Worm (Caenorhabditis elegans): ENCODE results near the gene R04B3.3.

Gene R04B3.3

DNA sequence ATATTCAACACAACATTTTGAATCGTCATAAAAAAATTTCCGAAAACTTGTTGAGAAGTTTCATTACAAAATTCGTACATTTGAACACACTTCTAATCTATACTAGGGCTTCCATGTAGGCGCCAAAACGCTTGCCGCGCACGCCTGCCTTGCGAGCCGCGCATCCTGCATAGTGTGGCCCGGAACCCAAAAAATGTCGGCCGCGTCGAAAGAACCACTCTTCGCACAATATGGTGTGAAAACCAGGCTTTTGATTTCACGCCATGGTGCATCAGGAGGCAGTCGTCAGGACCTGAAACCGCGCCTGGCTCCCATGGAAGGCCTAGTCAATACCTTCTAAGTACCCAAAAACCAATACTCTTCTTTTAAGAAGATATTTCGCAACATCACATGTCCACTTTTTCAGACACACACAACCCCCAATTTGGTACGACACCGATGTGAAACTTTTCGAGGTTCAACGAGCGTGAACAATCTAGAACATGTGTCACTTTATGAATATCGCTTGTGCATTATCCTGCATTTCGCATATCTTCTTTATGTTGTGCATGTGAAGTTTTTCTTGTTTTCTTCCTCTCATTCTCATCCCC is 17.9 kb upstream of the R04B3.3 start:
- no peak for TF ChIP-seq nhr-76 (tag; optimal IDR thresholded peaks at IDR 0.05)
- no peak for TF ChIP-seq lin-15B (tag; optimal IDR thresholded peaks at IDR 0.05)
- TF ChIP-seq fkh-2 (tag; optimal IDR thresholded peaks at IDR 0.05) = no peak
- TF ChIP-seq daf-12 (tag; optimal IDR thresholded peaks at IDR 0.05) = no peak
- TF ChIP-seq nhr-25 (tag; optimal IDR thresholded peaks at IDR 0.05) = no peak
- no peak for TF ChIP-seq nhr-11 (tag; optimal IDR thresholded peaks at IDR 0.05)
- TF ChIP-seq nhr-77 (tag; optimal IDR thresholded peaks at IDR 0.05) = no peak
- no peak for TF ChIP-seq ztf-4 (tag; optimal IDR thresholded peaks at IDR 0.05)
- no peak for TF ChIP-seq egl-5 (tag; optimal IDR thresholded peaks at IDR 0.05)
- no peak for TF ChIP-seq ceh-16 (tag; optimal IDR thresholded peaks at IDR 0.05)
- TF ChIP-seq nhr-28 (tag; optimal IDR thresholded peaks at IDR 0.05) = no peak
- TF ChIP-seq sea-2 (GFP tag; optimal IDR thresholded peaks at IDR 0.05) = no peak
- TF ChIP-seq mdl-1 (tag; optimal IDR thresholded peaks at IDR 0.05) = no peak

DNA sequence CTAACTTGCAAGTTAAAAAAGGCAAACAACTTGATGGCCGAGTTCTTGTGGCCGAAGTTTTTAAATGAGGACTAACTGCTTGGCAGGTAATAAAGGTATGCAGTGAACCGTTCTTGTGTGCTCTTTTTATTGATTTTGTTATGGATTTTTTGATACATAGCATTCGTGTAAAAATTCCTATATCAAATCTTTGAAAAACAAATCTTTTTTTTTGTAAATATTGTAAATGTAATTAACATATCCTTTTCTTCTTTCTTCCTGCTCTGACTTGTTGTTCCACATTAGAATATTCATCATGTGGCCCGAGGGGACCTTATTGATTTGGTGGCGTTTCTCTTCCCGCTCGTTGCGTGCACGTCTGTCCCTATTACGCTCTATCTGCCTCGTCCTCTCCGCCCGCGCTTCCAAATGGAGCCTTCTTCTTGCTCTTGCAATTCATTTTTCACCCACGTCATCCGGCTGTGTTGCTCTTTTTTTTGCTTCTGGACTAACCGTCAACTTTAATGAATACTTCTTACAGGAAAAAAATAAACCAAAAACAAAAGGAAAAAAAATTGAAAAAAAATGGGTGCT is 12.8 kb upstream of the R04B3.3 start, which contains the start of gene hid-1:
Gene hid-1, plus strand, starts transcription at position 523 of the 573 bp plus-strand sequence.
- peak; percentile 38 for TF ChIP-seq nfya-1 (tag; optimal IDR thresholded peaks at IDR 0.05; ENCODE audit: insufficient read depth)
- TF ChIP-seq lin-39 (tag; optimal IDR thresholded peaks at IDR 0.05) = peak; percentile 62
- no peak for TF ChIP-seq unc-39 (tag; optimal IDR thresholded peaks at IDR 0.05)
- TF ChIP-seq sea-2 (GFP tag; optimal IDR thresholded peaks at IDR 0.05) = no peak
- TF ChIP-seq daf-12 (tag; optimal IDR thresholded peaks at IDR 0.05) = no peak
- TF ChIP-seq skn-1 (tag; optimal IDR thresholded peaks at IDR 0.05) = no peak
- no peak for TF ChIP-seq mdl-1 (tag; optimal IDR thresholded peaks at IDR 0.05)
- TF ChIP-seq R02D3.7 (tag; optimal IDR thresholded peaks at IDR 0.05) = no peak
- TF ChIP-seq ceh-82 (tag; optimal IDR thresholded peaks at IDR 0.05) = no peak
- no peak for TF ChIP-seq nhr-11 (tag; optimal IDR thresholded peaks at IDR 0.05)
- TF ChIP-seq fkh-2 (tag; optimal IDR thresholded peaks at IDR 0.05) = no peak
- TF ChIP-seq fkh-10 (GFP tag; optimal IDR thresholded peaks at IDR 0.05) = peak; percentile 20
- TF ChIP-seq ama-1 (optimal IDR thresholded peaks at IDR 0.05) = no peak
- no peak for TF ChIP-seq elt-3 (tag; optimal IDR thresholded peaks at IDR 0.05)
- no peak for TF ChIP-seq lsy-12 (tag; optimal IDR thresholded peaks at IDR 0.05)
- no peak for TF ChIP-seq fos-1 (tag; optimal IDR thresholded peaks at IDR 0.05)
- TF ChIP-seq nhr-67 (tag; optimal IDR thresholded peaks at IDR 0.05) = no peak
- no peak for TF ChIP-seq nhr-76 (tag; optimal IDR thresholded peaks at IDR 0.05)
- TF ChIP-seq ztf-11 (tag; optimal IDR thresholded peaks at IDR 0.05) = no peak
- no peak for TF ChIP-seq nhr-43 (tag; optimal IDR thresholded peaks at IDR 0.05; ENCODE audit: poor library complexity, severe bottlenecking)
- TF ChIP-seq egl-5 (tag; optimal IDR thresholded peaks at IDR 0.05) = no peak
- TF ChIP-seq nhr-28 (tag; optimal IDR thresholded peaks at IDR 0.05) = no peak
- TF ChIP-seq ztf-4 (tag; optimal IDR thresholded peaks at IDR 0.05) = no peak
- TF ChIP-seq ceh-9 (tag; optimal IDR thresholded peaks at IDR 0.05) = no peak
- TF ChIP-seq nhr-77 (tag; optimal IDR thresholded peaks at IDR 0.05) = no peak
- TF ChIP-seq nhr-12 (tag; optimal IDR thresholded peaks at IDR 0.05) = no peak
- peak; percentile 4 for TF ChIP-seq elt-2 (tag; optimal IDR thresholded peaks at IDR 0.05)
- TF ChIP-seq egl-27 (tag; optimal IDR thresholded peaks at IDR 0.05) = no peak
- no peak for TF ChIP-seq tbx-2 (tag; optimal IDR thresholded peaks at IDR 0.05)
- TF ChIP-seq eor-1 (tag; optimal IDR thresholded peaks at IDR 0.05) = no peak
- no peak for TF ChIP-seq lin-15B (tag; optimal IDR thresholded peaks at IDR 0.05)
- no peak for TF ChIP-seq elt-1 (tag; optimal IDR thresholded peaks at IDR 0.05)
- no peak for TF ChIP-seq nhr-25 (tag; optimal IDR thresholded peaks at IDR 0.05)
- no peak for TF ChIP-seq nhr-237 (tag; optimal IDR thresholded peaks at IDR 0.05)
- TF ChIP-seq jun-1 (tag; optimal IDR thresholded peaks at IDR 0.05) = no peak
- no peak for TF ChIP-seq snpc-4 (tag; optimal IDR thresholded peaks at IDR 0.05)
- TF ChIP-seq nhr-23 (tag; optimal IDR thresholded peaks at IDR 0.05) = no peak
- no peak for TF ChIP-seq ceh-16 (tag; optimal IDR thresholded peaks at IDR 0.05)
- TF ChIP-seq unc-62 (GFP tag; optimal IDR thresholded peaks at IDR 0.05) = no peak
- TF ChIP-seq ceh-28 (tag; optimal IDR thresholded peaks at IDR 0.05) = no peak
- TF ChIP-seq pha-4 (tag; optimal IDR thresholded peaks at IDR 0.05) = peak; percentile 30
- no peak for TF ChIP-seq ZK546.5 (tag; optimal IDR thresholded peaks at IDR 0.05)
- TF ChIP-seq aly-2 (tag; optimal IDR thresholded peaks at IDR 0.05) = no peak
- no peak for TF ChIP-seq mml-1 (tag; optimal IDR thresholded peaks at IDR 0.05)
- no peak for TF ChIP-seq zag-1 (tag; optimal IDR thresholded peaks at IDR 0.05)
- no peak for TF ChIP-seq pqm-1 (tag; optimal IDR thresholded peaks at IDR 0.05)
- TF ChIP-seq hmg-11 (tag; optimal IDR thresholded peaks at IDR 0.05) = peak; percentile 69

All from whole organism, L3 larva.